Worm (Caenorhabditis elegans) whole organism, L3 larva: ENCODE measurements around the gene nhr-84.
A peak's percentile ranks its signal among the peaks of the same experiment; 100 is the strongest.

Source experiments
- ZK546.5 ChIP-seq: sonication (generic microtip); optimal IDR thresholded peaks from 2 replicates; lab custom pipeline; 2017; ENCODE audit warnings: missing biosample characterization, missing genetic modification characterization
- elt-2 ChIP-seq: sonication (generic microtip); optimal IDR thresholded peaks from 2 replicates; lab custom pipeline; 2016; ENCODE audit warnings: missing genetic modification reagents, mild to moderate bottlenecking, missing genetic modification characterization, missing compliant biosample characterization
- eor-1 ChIP-seq, 2 experiments: fragments of 150-350 bp; optimal IDR thresholded peaks; 2 replicates each; lab custom pipeline; 2014 to 2018; ENCODE audit warnings: missing biosample characterization in 2 of 2, missing genetic modification characterization in 2 of 2
- nfya-1 ChIP-seq: sonication (generic microtip); optimal IDR thresholded peaks from 2 replicates; lab custom pipeline; 2017; ENCODE audit warnings: missing genetic modification characterization, mild to moderate bottlenecking, missing compliant biosample characterization, antibody characterized with exemption, moderate library complexity; ENCODE audit not compliant: insufficient read depth
- nhr-25 ChIP-seq: sonication (generic microtip); optimal IDR thresholded peaks from 2 replicates; lab custom pipeline; 2017; ENCODE audit warnings: missing biosample characterization, missing genetic modification characterization
- nhr-28 ChIP-seq: fragments of 150-350 bp; optimal IDR thresholded peaks from 2 replicates; lab custom pipeline; 2014; ENCODE audit warnings: missing biosample characterization, missing genetic modification characterization
- nhr-76 ChIP-seq: fragments of 150-350 bp; sonication (generic microtip); optimal IDR thresholded peaks from 5 replicates; lab custom pipeline; 2014; ENCODE audit warnings: missing biosample characterization, missing genetic modification characterization
- pqm-1 ChIP-seq: fragments of 150-350 bp; optimal IDR thresholded peaks from 2 replicates; lab custom pipeline; 2017; ENCODE audit warnings: missing biosample characterization, missing genetic modification characterization, inconsistent platforms

ce11 chrV:15880033-15880432 is 625 bp upstream of the nhr-84 start:
- TF ChIP-seq pqm-1 (tag; lab: Kevin White, UChicago) (peak; percentile 66), ZK546.5 (tag; lab: Kevin White, UChicago) (no peak), elt-2 (peak; percentile 52), nhr-28 (tag; lab: Kevin White, UChicago) (no peak), nhr-25 (tag; lab: Kevin White, UChicago) (no peak), eor-1 (tag; optimal IDR thresholded peaks at IDR 0.05; lab: Kevin White, UChicago) (no peak), nhr-76 (no peak), nfya-1 (tag; lab: Kevin White, UChicago) (no peak)
